Worm (Caenorhabditis elegans): ENCODE results near the gene C53A5.16.

Gene C53A5.16

ce11 chrV:14484582-14484981 is 37.8 kb downstream of the C53A5.16 start, which contains the start of gene R02D5.4:
Gene R02D5.4 (minus strand): TSS chrV:14484682.
- no peak for TF ChIP-seq lin-13 (GFP tag; optimal IDR thresholded peaks at IDR 0.05)
- no peak for TF ChIP-seq skn-1 (tag; optimal IDR thresholded peaks at IDR 0.05)
- no peak for TF ChIP-seq elt-1 (tag; optimal IDR thresholded peaks at IDR 0.05)
- TF ChIP-seq unc-39 (tag; optimal IDR thresholded peaks at IDR 0.05): no peak
- no peak for TF ChIP-seq sma-9 (GFP tag; optimal IDR thresholded peaks at IDR 0.05)
- no peak for TF ChIP-seq sma-9 (tag; optimal IDR thresholded peaks at IDR 0.05)
- no peak for TF ChIP-seq alr-1 (tag; optimal IDR thresholded peaks at IDR 0.05)
- TF ChIP-seq ama-1 (optimal IDR thresholded peaks at IDR 0.05): no peak
- no peak for TF ChIP-seq nhr-12 (tag; optimal IDR thresholded peaks at IDR 0.05)
- no peak for TF ChIP-seq snpc-4 (tag; optimal IDR thresholded peaks at IDR 0.05)
- TF ChIP-seq nhr-237 (tag; optimal IDR thresholded peaks at IDR 0.05): no peak
- no peak for TF ChIP-seq ztf-11 (tag; optimal IDR thresholded peaks at IDR 0.05)
- no peak for TF ChIP-seq nhr-77 (tag; optimal IDR thresholded peaks at IDR 0.05)
- TF ChIP-seq ztf-4 (tag; optimal IDR thresholded peaks at IDR 0.05): no peak
- no peak for TF ChIP-seq nhr-129 (tag; optimal IDR thresholded peaks at IDR 0.05)
- TF ChIP-seq mbf-1 (tag; optimal IDR thresholded peaks at IDR 0.05): no peak
- TF ChIP-seq lin-39 (tag; optimal IDR thresholded peaks at IDR 0.05): no peak
- no peak for TF ChIP-seq ztf-1 (GFP tag; conservative IDR thresholded peaks at IDR 0.05)
- TF ChIP-seq ceh-82 (tag; optimal IDR thresholded peaks at IDR 0.05): no peak
- TF ChIP-seq nhr-25 (tag; optimal IDR thresholded peaks at IDR 0.05): no peak
- no peak for TF ChIP-seq egl-27 (tag; optimal IDR thresholded peaks at IDR 0.05)

DNA sequence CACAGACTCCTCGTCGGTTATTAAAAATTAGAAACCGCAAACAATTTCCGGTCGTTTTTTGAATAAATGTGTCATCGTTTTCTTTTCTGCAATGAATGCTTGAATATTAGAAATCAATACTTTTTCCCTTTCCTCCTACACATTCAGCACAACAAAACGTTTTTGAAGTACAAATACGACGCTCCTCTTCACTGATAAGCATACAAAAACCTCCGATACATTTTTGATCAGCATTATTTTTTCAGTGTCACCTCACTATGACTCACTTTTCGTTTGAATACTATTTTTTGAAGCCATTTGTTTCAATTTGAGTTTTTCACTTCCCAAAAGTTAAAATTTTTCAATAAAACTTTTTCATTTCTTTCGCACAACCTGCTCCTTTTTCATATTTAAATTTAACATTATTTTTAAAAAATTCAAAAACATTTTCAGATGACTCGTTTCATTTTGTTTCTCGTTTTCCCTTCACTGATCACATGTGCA is 39.6 kb downstream of the C53A5.16 start, which contains the start of gene R02D5.3:
Gene R02D5.3, plus strand, starts transcription at position 433 of the 483 bp plus-strand sequence.
- TF ChIP-seq peb-1 (tag; optimal IDR thresholded peaks at IDR 0.05) (no peak), ama-1 (optimal IDR thresholded peaks at IDR 0.05) (no peak), nhr-11 (tag; optimal IDR thresholded peaks at IDR 0.05) (no peak), skn-1 (tag; optimal IDR thresholded peaks at IDR 0.05) (peak; percentile 61), dmd-4 (tag; optimal IDR thresholded peaks at IDR 0.05) (no peak), egl-27 (tag; optimal IDR thresholded peaks at IDR 0.05) (no peak), fos-1 (tag; optimal IDR thresholded peaks at IDR 0.05) (peak; percentile 96)

DNA sequence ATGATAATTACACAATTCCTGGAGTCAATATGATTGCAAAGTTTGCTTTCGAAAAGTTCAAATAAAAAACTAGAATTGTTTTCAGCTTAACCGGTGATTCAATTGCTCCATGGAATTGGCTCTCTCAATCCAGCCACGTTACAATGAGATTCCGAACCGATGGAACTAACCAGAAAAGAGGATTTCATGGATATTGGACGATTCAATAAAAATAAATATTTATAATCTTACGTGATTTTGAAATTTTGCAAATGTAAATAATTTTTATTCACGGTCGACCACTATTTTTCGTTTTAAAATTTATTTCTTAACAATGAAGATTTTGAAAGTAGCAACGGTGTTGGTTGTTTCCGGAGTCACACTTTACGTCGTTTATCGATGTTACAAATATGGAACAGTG is 40.4 kb downstream of the C53A5.16 start, which contains the start of gene R02D5.10:
Gene R02D5.10, plus strand, starts transcription at position 301 of the 400 bp plus-strand sequence.
- TF ChIP-seq R02D3.7 (tag; optimal IDR thresholded peaks at IDR 0.05) (no peak), fos-1 (tag; optimal IDR thresholded peaks at IDR 0.05) (no peak), lsy-2 (tag; optimal IDR thresholded peaks at IDR 0.05) (no peak), nhr-25 (tag; optimal IDR thresholded peaks at IDR 0.05) (no peak), skn-1 (tag; optimal IDR thresholded peaks at IDR 0.05) (no peak), nhr-11 (tag; optimal IDR thresholded peaks at IDR 0.05) (no peak)

DNA sequence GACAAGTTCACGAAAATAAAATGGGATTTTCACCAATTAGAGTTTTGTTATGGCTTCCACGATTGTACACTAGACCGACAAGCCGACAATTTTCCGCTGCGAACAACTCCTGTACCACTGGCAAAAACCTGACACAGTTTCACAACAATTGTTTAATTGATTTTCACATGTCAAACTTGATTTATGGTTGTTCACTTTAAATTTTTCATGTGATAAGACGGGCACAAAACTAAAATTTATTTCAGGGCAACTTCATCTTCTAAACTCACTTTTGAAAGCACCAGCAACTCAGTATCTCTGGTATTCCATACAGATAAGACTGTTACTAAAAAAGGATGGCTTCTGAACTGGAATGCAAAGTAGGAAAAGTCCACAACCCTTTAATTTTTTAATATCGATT is 41.0 kb downstream of the C53A5.16 start, which contains the start of gene R02D5.7:
Gene R02D5.7, minus strand, starts transcription at position 101 of the 400 bp plus-strand sequence.
- no peak for TF ChIP-seq sma-9 (GFP tag; optimal IDR thresholded peaks at IDR 0.05)
- no peak for TF ChIP-seq sma-9 (tag; optimal IDR thresholded peaks at IDR 0.05)
- no peak for TF ChIP-seq unc-39 (tag; optimal IDR thresholded peaks at IDR 0.05)
- TF ChIP-seq lin-11 (tag; optimal IDR thresholded peaks at IDR 0.05): no peak
- TF ChIP-seq mdl-1 (tag; optimal IDR thresholded peaks at IDR 0.05): no peak
- no peak for TF ChIP-seq nhr-10 (tag; optimal IDR thresholded peaks at IDR 0.05)
- TF ChIP-seq elt-1 (tag; optimal IDR thresholded peaks at IDR 0.05): no peak
- TF ChIP-seq nhr-23 (tag; optimal IDR thresholded peaks at IDR 0.05): no peak
- no peak for TF ChIP-seq nhr-77 (tag; optimal IDR thresholded peaks at IDR 0.05)
- TF ChIP-seq R02D3.7 (tag; optimal IDR thresholded peaks at IDR 0.05): no peak
- no peak for TF ChIP-seq ceh-82 (tag; optimal IDR thresholded peaks at IDR 0.05)
- no peak for TF ChIP-seq nhr-6 (tag; optimal IDR thresholded peaks at IDR 0.05)
- TF ChIP-seq ztf-11 (tag; optimal IDR thresholded peaks at IDR 0.05): no peak
- TF ChIP-seq egl-27 (tag; optimal IDR thresholded peaks at IDR 0.05): no peak

DNA sequence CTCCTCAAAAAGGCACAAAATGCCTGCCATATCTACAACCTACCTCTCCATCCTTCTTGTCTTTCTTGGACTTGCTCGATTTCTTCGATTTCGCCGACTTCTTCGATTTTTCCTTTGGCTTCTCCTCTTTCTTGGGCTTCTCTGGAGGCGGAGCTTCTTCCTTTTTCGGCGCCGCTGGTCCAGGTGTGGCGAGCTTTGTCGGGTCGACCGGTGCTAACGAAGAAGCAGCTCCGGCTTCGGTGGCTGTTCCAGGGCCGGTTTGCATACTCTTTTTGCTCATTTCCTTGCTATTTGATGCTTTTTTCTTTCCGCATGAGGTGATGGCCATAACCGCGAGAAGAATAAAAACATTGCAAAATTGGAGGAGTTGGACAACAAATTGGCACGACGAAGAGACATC is 41.9 kb downstream of the C53A5.16 start:
- TF ChIP-seq aly-2 (tag; optimal IDR thresholded peaks at IDR 0.05): no peak
- no peak for TF ChIP-seq unc-39 (tag; optimal IDR thresholded peaks at IDR 0.05)
- no peak for TF ChIP-seq nhr-77 (tag; optimal IDR thresholded peaks at IDR 0.05)
- no peak for TF ChIP-seq lin-11 (tag; optimal IDR thresholded peaks at IDR 0.05)
- TF ChIP-seq egl-27 (tag; optimal IDR thresholded peaks at IDR 0.05): no peak
- no peak for TF ChIP-seq lin-13 (GFP tag; optimal IDR thresholded peaks at IDR 0.05)
- no peak for TF ChIP-seq F13H6.1 (tag; optimal IDR thresholded peaks at IDR 0.05)
- TF ChIP-seq sma-3 (GFP tag; optimal IDR thresholded peaks at IDR 0.05): no peak
- no peak for TF ChIP-seq nhr-10 (tag; optimal IDR thresholded peaks at IDR 0.05)
- TF ChIP-seq nhr-11 (tag; optimal IDR thresholded peaks at IDR 0.05): no peak
